Worm (Caenorhabditis elegans) whole organism, midembryonic: Measurements from ENCODE around the gene Y50D7A.1.

Experiments used
- T22C8.4 ChIP-seq: fragments of 200-800 bp; sonication (Bioruptor generic); IDR thresholded peaks from 2 replicates; pipeline ENCODE4 v1.3.6; 2022; ENCODE audit warnings: missing genetic modification characterization, missing compliant biosample characterization
- cog-1 ChIP-seq: sonication (generic microtip); optimal IDR thresholded peaks from 2 replicates; lab custom pipeline; 2016; ENCODE audit warnings: missing genetic modification characterization, missing compliant biosample characterization
- flt-1 ChIP-seq: fragments of 200-800 bp; sonication (Bioruptor generic); IDR thresholded peaks from 2 replicates; pipeline ENCODE4 v1.3.6; 2022; ENCODE audit warnings: missing genetic modification characterization, missing compliant biosample characterization
- med-1 ChIP-seq: sonication (generic microtip); optimal IDR thresholded peaks from 2 replicates; lab custom pipeline; 2017; ENCODE audit warnings: missing genetic modification characterization, mild to moderate bottlenecking, missing compliant biosample characterization, antibody characterized with exemption, missing genetic modification reagents; ENCODE audit not compliant: insufficient read depth
- ref-1 ChIP-seq: fragments of 200-800 bp; sonication (Bioruptor generic); conservative IDR thresholded peaks from 2 replicates; pipeline ENCODE4 v1.3.6; 2022; ENCODE audit warnings: missing genetic modification reagents, missing genetic modification characterization, missing compliant biosample characterization
- tab-1 ChIP-seq: fragments of 200-800 bp; sonication (Bioruptor generic); IDR thresholded peaks from 2 replicates; pipeline ENCODE4 v1.3.6; 2022; ENCODE audit warnings: missing genetic modification characterization, missing compliant biosample characterization
- ztf-23 ChIP-seq: fragments of 200-800 bp; sonication (Bioruptor generic); IDR thresholded peaks from 2 replicates; pipeline ENCODE4 v1.3.6; 2022; ENCODE audit warnings: missing genetic modification reagents, missing genetic modification characterization, missing compliant biosample characterization

- TF ChIP-seq ref-1 (GFP tag; lab: Robert Waterston, UW) (no peak), med-1 (GFP tag; lab: Kevin White, UChicago) (no peak), flt-1 (no peak), T22C8.4 (GFP tag; lab: Robert Waterston, UW) (peak; percentile 92), cog-1 (peak; percentile 61), tab-1 (GFP tag; lab: Robert Waterston, UW) (no peak), ztf-23 (peak; percentile 56; the same call in 1 of the 2 replicates)
Observed at ce11 chrIII:354545-355460, 62.4 kb downstream of the Y50D7A.1 start, which contains the start of gene gei-4.
